Fruit fly (Drosophila melanogaster) whole organism, prepupa: ENCODE results near the gene CG42579.
A peak's percentile ranks its signal among the peaks of the same experiment; 100 is the strongest.

Source experiments
- Blimp-1 ChIP-seq: fragments of 200-800 bp; sonication (Bioruptor generic); optimal IDR thresholded peaks from 3 replicates; lab custom pipeline; 2017; ENCODE audit warnings: missing biosample characterization, missing genetic modification characterization, mild to moderate bottlenecking, moderate library complexity, missing genetic modification reagents
- CG10669 ChIP-seq: fragments of 200-800 bp; sonication (Bioruptor generic); optimal IDR thresholded peaks from 3 replicates; lab custom pipeline; 2018; ENCODE audit warnings: missing biosample characterization, mild to moderate bottlenecking, missing genetic modification characterization, moderate library complexity
- CG11294 ChIP-seq: fragments of 200-800 bp; sonication (Bioruptor generic); IDR thresholded peaks from 2 replicates; pipeline ENCODE4 v1.3.6; 2022; ENCODE audit warnings: missing biosample characterization, missing genetic modification characterization
- CG11762 ChIP-seq: fragments of 200-800 bp; sonication (Bioruptor generic); optimal IDR thresholded peaks from 3 replicates; lab custom pipeline; 2016; ENCODE audit warnings: missing biosample characterization, missing genetic modification characterization; ENCODE audit not compliant: insufficient read depth
- CG11902 ChIP-seq: fragments of 200-800 bp; sonication (Bioruptor generic); optimal IDR thresholded peaks from 3 replicates; lab custom pipeline; 2016; ENCODE audit warnings: missing biosample characterization, missing genetic modification characterization
- CG15336 ChIP-seq: fragments of 200-800 bp; sonication (Bioruptor generic); IDR thresholded peaks from 2 replicates; pipeline ENCODE4 v1.3.6; 2022; ENCODE audit warnings: missing biosample characterization, missing genetic modification characterization
- CG1621 ChIP-seq: fragments of 200-800 bp; sonication (Bioruptor generic); optimal IDR thresholded peaks from 3 replicates; lab custom pipeline; 2018; ENCODE audit warnings: missing biosample characterization, mild to moderate bottlenecking, missing genetic modification characterization
- CG16779 ChIP-seq: fragments of 200-800 bp; sonication (Bioruptor generic); optimal IDR thresholded peaks from 3 replicates; lab custom pipeline; 2017; ENCODE audit warnings: missing biosample characterization, mild to moderate bottlenecking, missing genetic modification characterization
- CG3032 ChIP-seq: fragments of 200-800 bp; optimal IDR thresholded peaks from 2 replicates; lab custom pipeline; 2019; ENCODE audit warnings: missing biosample characterization, mild to moderate bottlenecking, missing genetic modification characterization, moderate library complexity
- CG31627 ChIP-seq: fragments of 200-800 bp; sonication (Bioruptor generic); optimal IDR thresholded peaks from 3 replicates; lab custom pipeline; 2016; ENCODE audit warnings: missing biosample characterization, missing genetic modification characterization
- CG4318 ChIP-seq: fragments of 200-800 bp; sonication (Bioruptor generic); optimal IDR thresholded peaks from 3 replicates; lab custom pipeline; 2017; ENCODE audit warnings: missing biosample characterization, mild to moderate bottlenecking, missing genetic modification characterization
- CG6163 ChIP-seq: fragments of 200-800 bp; sonication (Bioruptor generic); IDR thresholded peaks from 3 replicates; pipeline ENCODE4 v1.3.6; 2022; ENCODE audit warnings: missing biosample characterization, missing genetic modification characterization
- CG6276 ChIP-seq: fragments of 200-800 bp; sonication (Bioruptor generic); optimal IDR thresholded peaks from 2 replicates; lab custom pipeline; 2017; ENCODE audit warnings: missing biosample characterization, mild to moderate bottlenecking, missing genetic modification characterization
- CG6792 ChIP-seq: fragments of 200-800 bp; sonication (Bioruptor generic); optimal IDR thresholded peaks from 3 replicates; lab custom pipeline; 2016; ENCODE audit warnings: missing biosample characterization, missing genetic modification characterization
- CG6808 ChIP-seq: fragments of 200-800 bp; sonication (Bioruptor generic); optimal IDR thresholded peaks from 3 replicates; lab custom pipeline; 2017; ENCODE audit warnings: missing biosample characterization, missing genetic modification characterization, mild to moderate bottlenecking, moderate library complexity, missing genetic modification reagents
- CG6854 ChIP-seq: fragments of 200-800 bp; sonication (Bioruptor generic); optimal IDR thresholded peaks from 2 replicates; lab custom pipeline; 2017; ENCODE audit warnings: missing biosample characterization, mild to moderate bottlenecking, missing genetic modification characterization
- CG7368 ChIP-seq: fragments of 200-800 bp; sonication (Bioruptor generic); optimal IDR thresholded peaks from 3 replicates; lab custom pipeline; 2016; ENCODE audit warnings: missing biosample characterization, missing genetic modification characterization
- CG8119 ChIP-seq: fragments of 200-800 bp; sonication (Bioruptor generic); IDR thresholded peaks from 3 replicates; pipeline ENCODE4 v1.3.6; 2022; ENCODE audit warnings: missing biosample characterization, missing genetic modification characterization
- Eip78C ChIP-seq: fragments of 200-800 bp; sonication (Bioruptor generic); peaks from one replicate; lab custom pipeline; 2016; ENCODE audit warnings: missing biosample characterization, missing genetic modification characterization
- Eip93F ChIP-seq: fragments of 200-800 bp; sonication (Bioruptor generic); optimal IDR thresholded peaks from 2 replicates; lab custom pipeline; 2016; ENCODE audit warnings: missing biosample characterization, mild to moderate bottlenecking, missing genetic modification characterization
- Ets21C ChIP-seq: fragments of 200-800 bp; sonication (Bioruptor generic); optimal IDR thresholded peaks from 3 replicates; lab custom pipeline; 2016; ENCODE audit warnings: missing biosample characterization, missing genetic modification characterization
- Ets96B ChIP-seq: fragments of 200-800 bp; optimal IDR thresholded peaks from 2 replicates; lab custom pipeline; 2019; ENCODE audit warnings: missing biosample characterization, mild to moderate bottlenecking, missing genetic modification characterization, moderate library complexity
- Gug ChIP-seq: fragments of 200-800 bp; sonication (Bioruptor generic); IDR thresholded peaks from 2 replicates; pipeline ENCODE4 v1.3.6; 2022; ENCODE audit warnings: missing biosample characterization, missing genetic modification characterization
- Hr38 ChIP-seq: sonication (Bioruptor generic); optimal IDR thresholded peaks from 2 replicates; lab custom pipeline; 2016; ENCODE audit warnings: missing biosample characterization, missing genetic modification characterization
- Hr4 ChIP-seq: fragments of 200-800 bp; sonication (Bioruptor generic); optimal IDR thresholded peaks from 3 replicates; lab custom pipeline; 2016; ENCODE audit warnings: missing biosample characterization, missing genetic modification characterization
- Lpt ChIP-seq: fragments of 200-800 bp; sonication (Bioruptor generic); optimal IDR thresholded peaks from 3 replicates; lab custom pipeline; 2016; ENCODE audit warnings: missing biosample characterization, missing genetic modification characterization
- OdsH ChIP-seq: fragments of 200-800 bp; sonication (Bioruptor generic); optimal IDR thresholded peaks from 3 replicates; lab custom pipeline; 2016; ENCODE audit warnings: missing biosample characterization, missing genetic modification characterization
- Smox ChIP-seq: fragments of 200-800 bp; sonication (Bioruptor generic); optimal IDR thresholded peaks from 3 replicates; lab custom pipeline; 2016; ENCODE audit warnings: missing biosample characterization, missing genetic modification characterization
- Sox102F ChIP-seq: fragments of 200-800 bp; sonication (Bioruptor generic); optimal IDR thresholded peaks from 2 replicates; lab custom pipeline; 2016; ENCODE audit warnings: missing biosample characterization, mild to moderate bottlenecking, missing genetic modification characterization
- Sox14 ChIP-seq: fragments of 200-800 bp; sonication (Bioruptor generic); optimal IDR thresholded peaks from 3 replicates; lab custom pipeline; 2016; ENCODE audit warnings: missing biosample characterization, missing genetic modification characterization
- Sox15 ChIP-seq: fragments of 200-800 bp; sonication (Bioruptor generic); optimal IDR thresholded peaks from 3 replicates; lab custom pipeline; 2016; ENCODE audit warnings: missing biosample characterization, missing genetic modification characterization
- achi ChIP-seq: fragments of 200-800 bp; sonication (Bioruptor generic); optimal IDR thresholded peaks from 3 replicates; lab custom pipeline; 2016; ENCODE audit warnings: missing biosample characterization, missing genetic modification characterization
- cyc ChIP-seq: fragments of 200-800 bp; sonication (Bioruptor generic); optimal IDR thresholded peaks from 3 replicates; lab custom pipeline; 2016; ENCODE audit warnings: missing biosample characterization, missing genetic modification characterization
- dsx ChIP-seq: fragments of 200-800 bp; optimal IDR thresholded peaks from 3 replicates; lab custom pipeline; 2019; ENCODE audit warnings: missing biosample characterization, mild to moderate bottlenecking, missing genetic modification characterization, moderate library complexity; ENCODE audit not compliant: poor library complexity, severe bottlenecking
- eg ChIP-seq: fragments of 200-800 bp; sonication (Bioruptor generic); IDR thresholded peaks from 3 replicates; pipeline ENCODE4 v1.3.6; 2022; ENCODE audit warnings: missing biosample characterization, missing genetic modification characterization
- esn ChIP-seq: fragments of 200-800 bp; sonication (Bioruptor generic); optimal IDR thresholded peaks from 2 replicates; lab custom pipeline; 2016; ENCODE audit warnings: missing biosample characterization, mild to moderate bottlenecking, missing genetic modification characterization, moderate library complexity
- fd59A ChIP-seq: fragments of 200-800 bp; sonication (Bioruptor generic); optimal IDR thresholded peaks from 2 replicates; lab custom pipeline; 2017; ENCODE audit warnings: missing biosample characterization, mild to moderate bottlenecking, missing genetic modification characterization, missing genetic modification reagents
- fd85E ChIP-seq: fragments of 200-800 bp; sonication (Bioruptor generic); optimal IDR thresholded peaks from 3 replicates; lab custom pipeline; 2016; ENCODE audit warnings: missing biosample characterization, missing genetic modification characterization
- fkh ChIP-seq: fragments of 200-800 bp; sonication (Bioruptor generic); optimal IDR thresholded peaks from 3 replicates; lab custom pipeline; 2017; ENCODE audit warnings: missing biosample characterization, mild to moderate bottlenecking, missing genetic modification characterization, moderate library complexity
- lz ChIP-seq: fragments of 200-800 bp; sonication (Bioruptor generic); optimal IDR thresholded peaks from 3 replicates; lab custom pipeline; 2016; ENCODE audit warnings: missing biosample characterization, missing genetic modification characterization
- salr ChIP-seq, 2 experiments: fragments of 200-800 bp; sonication (Bioruptor generic); optimal IDR thresholded peaks; 3 replicates each; lab custom pipeline; 2016 to 2018; ENCODE audit warnings: missing biosample characterization in 2 of 2, missing genetic modification characterization in 2 of 2, mild to moderate bottlenecking in 1 of 2
- ss ChIP-seq, 2 experiments: fragments of 200-800 bp; sonication (Bioruptor generic); optimal IDR thresholded peaks; 2 replicates in 1 of 2; 3 replicates in 1 of 2; lab custom pipeline; 2017 to 2018; ENCODE audit warnings: mild to moderate bottlenecking in 2 of 2, missing biosample characterization in 2 of 2, missing genetic modification characterization in 2 of 2, moderate library complexity in 1 of 2
- svp ChIP-seq: fragments of 200-800 bp; sonication (Bioruptor generic); peaks from one replicate; lab custom pipeline; 2016; ENCODE audit warnings: missing biosample characterization, missing genetic modification characterization
- topi ChIP-seq: fragments of 200-800 bp; sonication (Bioruptor generic); optimal IDR thresholded peaks from 3 replicates; lab custom pipeline; 2016; ENCODE audit warnings: missing biosample characterization, missing genetic modification characterization
- vri ChIP-seq: fragments of 200-800 bp; sonication (Bioruptor generic); optimal IDR thresholded peaks from 3 replicates; lab custom pipeline; 2016; ENCODE audit warnings: missing biosample characterization, mild to moderate bottlenecking, missing genetic modification characterization

CG42579 gene

dm6 chrX:20507785-20508184, 19.6 kb upstream of the CG42579 start (continued):
- TF ChIP-seq CG31627 (GFP tag; lab: Kevin White, UChicago) (peak; percentile 48), CG10669 (peak; percentile 36), Gug (GFP tag; lab: Robert Waterston, UW) (peak; percentile 38; the same call in 1 of the 2 replicates), CG6854 (GFP tag; lab: Kevin White, UChicago) (no peak), Blimp-1 (no peak), esn (peak; percentile 61), CG1621 (no peak), CG7368 (GFP tag; lab: Kevin White, UChicago) (peak; percentile 17), Ets21C (GFP tag; lab: Kevin White, UChicago) (peak; percentile 13), dsx (GFP tag; lab: Kevin White, UChicago) (no peak), ss (GFP tag; optimal IDR thresholded peaks at IDR 0.05; lab: Kevin White, UChicago) (peak in 1 of 2 experiments; percentile 23), Sox15 (GFP tag; lab: Kevin White, UChicago) (peak; percentile 36), CG6163 (GFP tag; lab: Robert Waterston, UW) (peak; percentile 61; the same call in 1 of the 3 replicates), eg (GFP tag; lab: Robert Waterston, UW) (peak; percentile 41; the same call in 1 of the 3 replicates), CG11294 (GFP tag; lab: Robert Waterston, UW) (no peak), Lpt (GFP tag; lab: Kevin White, UChicago) (peak; percentile 39), fd85E (GFP tag; lab: Kevin White, UChicago) (no peak), Sox102F (GFP tag; lab: Kevin White, UChicago) (peak; percentile 47), CG6792 (GFP tag; lab: Kevin White, UChicago) (peak; percentile 28), CG15336 (GFP tag; lab: Robert Waterston, UW) (no peak; the same call in 1 of the 2 replicates), Eip78C (GFP tag; lab: Kevin White, UChicago) (peak; percentile 91), CG3032 (tag; lab: Kevin White, UChicago) (peak; percentile 33), Hr38 (GFP tag; lab: Kevin White, UChicago) (no peak), salr (GFP tag; optimal IDR thresholded peaks at IDR 0.05; lab: Kevin White, UChicago) (peak in 1 of 2 experiments; percentile 31), Eip93F (GFP tag; lab: Kevin White, UChicago) (no peak), fd59A (GFP tag; lab: Kevin White, UChicago) (no peak), CG16779 (tag; lab: Kevin White, UChicago) (no peak), cyc (GFP tag; lab: Kevin White, UChicago) (peak; percentile 29), CG6808 (GFP tag; lab: Kevin White, UChicago) (peak; percentile 20), CG6276 (peak; percentile 28), CG8119 (GFP tag; lab: Robert Waterston, UW) (peak; percentile 55; the same call in 1 of the 3 replicates)

- no peak for TF ChIP-seq fkh (GFP tag; lab: Kevin White, UChicago)
- TF ChIP-seq esn, result peak; percentile 79
- TF ChIP-seq Sox102F (GFP tag; lab: Kevin White, UChicago), result peak; percentile 76
- peak; percentile 57; the same call in 2 of the 3 replicates for TF ChIP-seq CG6163 (GFP tag; lab: Robert Waterston, UW)
- TF ChIP-seq lz (GFP tag; lab: Kevin White, UChicago), result peak; percentile 64
- TF ChIP-seq Smox (GFP tag; lab: Kevin White, UChicago), result peak; percentile 80
- peak; percentile 23 for TF ChIP-seq Blimp-1
- TF ChIP-seq Lpt (GFP tag; lab: Kevin White, UChicago), result no peak
- no peak for TF ChIP-seq CG10669
- TF ChIP-seq eg (GFP tag; lab: Robert Waterston, UW), result no peak
- peak; percentile 20 for TF ChIP-seq CG6792 (GFP tag; lab: Kevin White, UChicago)
- TF ChIP-seq CG11902 (GFP tag; lab: Kevin White, UChicago), result no peak
- peak; percentile 75 for TF ChIP-seq vri
- no peak for TF ChIP-seq Sox15 (GFP tag; lab: Kevin White, UChicago)
- TF ChIP-seq CG1621, result no peak
- peak; percentile 14 for TF ChIP-seq OdsH (GFP tag; lab: Kevin White, UChicago)
- peak; percentile 59 for TF ChIP-seq CG31627 (GFP tag; lab: Kevin White, UChicago)
- no peak for TF ChIP-seq dsx (GFP tag; lab: Kevin White, UChicago)
- peak; percentile 77 for TF ChIP-seq topi (GFP tag; lab: Kevin White, UChicago)
- TF ChIP-seq CG11762 (GFP tag; lab: Kevin White, UChicago), result no peak
- TF ChIP-seq Ets96B (tag; lab: Kevin White, UChicago), result no peak
- TF ChIP-seq CG3032 (tag; lab: Kevin White, UChicago), result no peak
- TF ChIP-seq Sox14 (GFP tag; lab: Kevin White, UChicago), result peak; percentile 21
- no peak for TF ChIP-seq CG4318 (GFP tag; lab: Kevin White, UChicago)
- peak; percentile 32 for TF ChIP-seq Eip93F (GFP tag; lab: Kevin White, UChicago)
- TF ChIP-seq CG7368 (GFP tag; lab: Kevin White, UChicago), result no peak
- TF ChIP-seq Hr4 (GFP tag; lab: Kevin White, UChicago), result no peak
- TF ChIP-seq achi (GFP tag; lab: Kevin White, UChicago), result peak; percentile 11
- TF ChIP-seq svp, result peak; percentile 87
These were observed 17.7 kb upstream of the CG42579 start for dm6 chrX:20509535-20510424.
